Worm (Caenorhabditis elegans): ENCODE measurements around the gene M163.7.

- no peak for TF ChIP-seq him-1 (tag; optimal IDR thresholded peaks at IDR 0.05)
- TF ChIP-seq sea-2 (GFP tag; IDR thresholded peaks at IDR 0.05), result no peak
- no peak for TF ChIP-seq unc-62 (GFP tag; optimal IDR thresholded peaks at IDR 0.05)
- no peak for TF ChIP-seq sdz-38 (tag; optimal IDR thresholded peaks at IDR 0.05)
- TF ChIP-seq Y95B8A.8 (GFP tag; IDR thresholded peaks at IDR 0.05), result no peak
- TF ChIP-seq akir-1 (GFP tag; optimal IDR thresholded peaks at IDR 0.05), result no peak
- TF ChIP-seq tlf-1 (GFP tag; optimal IDR thresholded peaks at IDR 0.05), result no peak
- TF ChIP-seq egl-44 (GFP tag; IDR thresholded peaks at IDR 0.05), result no peak
- TF ChIP-seq F49E8.2 (tag; optimal IDR thresholded peaks at IDR 0.05; ENCODE audit: insufficient read depth), result no peak
- no peak for TF ChIP-seq ztf-25 (GFP tag; IDR thresholded peaks at IDR 0.05)
- no peak for TF ChIP-seq nfya-1 (tag; optimal IDR thresholded peaks at IDR 0.05; ENCODE audit: borderline replicate concordance, insufficient read depth)
- TF ChIP-seq snpc-4 (GFP tag; optimal IDR thresholded peaks at IDR 0.05), result no peak
- no peak for TF ChIP-seq snpc-4 (tag; optimal IDR thresholded peaks at IDR 0.05)
Measured at ce11 chrX:14508823-14509259, 44.2 kb downstream of the M163.7 start.
